Fruit fly (Drosophila melanogaster): ENCODE data around the gene CG31635.

Gene CG31635

dm6 chr2L:6673211-6674012 lies 24.5 kb upstream of the CG31635 start, which contains the start of gene Spn27A (continued):
- TF ChIP-seq ATbp (GFP tag; optimal IDR thresholded peaks at IDR 0.05) = peak; percentile 26
- 0 out of 3 replicates have a peak, but pooled peaks have one; percentile 41 for TF ChIP-seq Opbp (GFP tag; IDR thresholded peaks at IDR 0.05; ENCODE audit: partially characterized antibody)
- peak; percentile 19; the same call in 2 of the 3 replicates for TF ChIP-seq CG14050 (GFP tag; IDR thresholded peaks at IDR 0.05)
- TF ChIP-seq CG6272 (GFP tag; IDR thresholded peaks at IDR 0.05) = no peak
- TF ChIP-seq CG9609 (GFP tag; optimal IDR thresholded peaks at IDR 0.05) = peak; percentile 46
- peak; percentile 97 for TF ChIP-seq sens (GFP tag)
- 0 out of 2 replicates have a peak, but pooled peaks have one; percentile 33 for TF ChIP-seq Dref (GFP tag; IDR thresholded peaks at IDR 0.05)
- TF ChIP-seq Bgb (GFP tag; IDR thresholded peaks at IDR 0.05; ENCODE audit: partially characterized antibody) = peak; percentile 30; the same call in 1 of the 2 replicates
- TF ChIP-seq CG30403 (GFP tag; optimal IDR thresholded peaks at IDR 0.05) = peak; percentile 66
- TF ChIP-seq slp2 (GFP tag; optimal IDR thresholded peaks at IDR 0.05) = peak; percentile 53
- no peak for TF ChIP-seq Ravus (GFP tag; IDR thresholded peaks at IDR 0.05)
- TF ChIP-seq CG6689 (GFP tag; IDR thresholded peaks at IDR 0.05) = 0 out of 2 replicates have a peak, but pooled peaks have one; percentile 10
- TF ChIP-seq bowl (GFP tag; IDR thresholded peaks at IDR 0.05) = no peak
- TF ChIP-seq CG18262 (tag; optimal IDR thresholded peaks at IDR 0.05) = peak; percentile 71
- TF ChIP-seq CG32772 (GFP tag; IDR thresholded peaks at IDR 0.05) = peak; percentile 39; the same call in 1 of the 2 replicates
- TF ChIP-seq CG6254 (GFP tag; optimal IDR thresholded peaks at IDR 0.05) = no peak
- 0 out of 3 replicates have a peak, but pooled peaks have one; percentile 3 for TF ChIP-seq zfh1 (GFP tag; IDR thresholded peaks at IDR 0.05)
- 0 out of 3 replicates have a peak, but pooled peaks have one; percentile 51 for TF ChIP-seq ci (GFP tag; IDR thresholded peaks at IDR 0.05)
- no peak for TF ChIP-seq schlank (tag; optimal IDR thresholded peaks at IDR 0.05)
- TF ChIP-seq dpn (GFP tag; optimal IDR thresholded peaks at IDR 0.05) = peak; percentile 17 to 59
- no peak for TF ChIP-seq ftz-f1 (GFP tag; optimal IDR thresholded peaks at IDR 0.05)
- no peak for TF ChIP-seq kni (GFP tag; optimal IDR thresholded peaks at IDR 0.05)
- TF ChIP-seq CG13775 (GFP tag; optimal IDR thresholded peaks at IDR 0.05) = peak; percentile 56
- peak; percentile 9 for TF ChIP-seq cwo (GFP tag; optimal IDR thresholded peaks at IDR 0.05)
- TF ChIP-seq pho (GFP tag; optimal IDR thresholded peaks at IDR 0.05) = peak; percentile 51
- TF ChIP-seq CG6791 (GFP tag; IDR thresholded peaks at IDR 0.05; ENCODE audit: partially characterized antibody) = no peak
- TF ChIP-seq CG14965 (GFP tag; optimal IDR thresholded peaks at IDR 0.05; ENCODE audit: borderline replicate concordance) = no peak
- peak; percentile 40 for TF ChIP-seq CG8089 (GFP tag; optimal IDR thresholded peaks at IDR 0.05)
- no peak for TF ChIP-seq CG7963 (GFP tag; IDR thresholded peaks at IDR 0.05; ENCODE audit: partially characterized antibody)
- peak; percentile 54 for TF ChIP-seq Lhr (GFP tag; optimal IDR thresholded peaks at IDR 0.05)
- peak; percentile 16 for TF ChIP-seq CG18011 (GFP tag; optimal IDR thresholded peaks at IDR 0.05)
- peak; percentile 78 for TF ChIP-seq sqz (GFP tag; optimal IDR thresholded peaks at IDR 0.05)
- TF ChIP-seq PHDP (tag; optimal IDR thresholded peaks at IDR 0.05) = peak; percentile 37
- TF ChIP-seq CG13123 (GFP tag; optimal IDR thresholded peaks at IDR 0.05) = no peak
- TF ChIP-seq CG6854 (GFP tag; optimal IDR thresholded peaks at IDR 0.05) = no peak
- TF ChIP-seq sisA (GFP tag; IDR thresholded peaks at IDR 0.05) = peak; percentile 28; the same call in 1 of the 2 replicates
- TF ChIP-seq Taf1 (GFP tag; IDR thresholded peaks at IDR 0.05) = no peak
- TF ChIP-seq CG4820 (GFP tag; optimal IDR thresholded peaks at IDR 0.05) = peak; percentile 55
- peak; percentile 31 for TF ChIP-seq CTCF (GFP tag; optimal IDR thresholded peaks at IDR 0.05)
- no peak for TF ChIP-seq fd102C (GFP tag; optimal IDR thresholded peaks at IDR 0.05)
- TF ChIP-seq CG5180 (GFP tag; optimal IDR thresholded peaks at IDR 0.05) = peak; percentile 21
- peak; percentile 69 for TF ChIP-seq CG10979 (tag; optimal IDR thresholded peaks at IDR 0.05)
- no peak for TF ChIP-seq unc-4 (GFP tag; IDR thresholded peaks at IDR 0.05; ENCODE audit: partially characterized antibody)
- TF ChIP-seq Fer3 (tag; optimal IDR thresholded peaks at IDR 0.05) = peak; percentile 38
- TF ChIP-seq Sry-δ (GFP tag; optimal IDR thresholded peaks at IDR 0.05) = peak; percentile 51
- TF ChIP-seq CG12155 (GFP tag; optimal IDR thresholded peaks at IDR 0.05) = peak; percentile 40
- TF ChIP-seq pzg (GFP tag; optimal IDR thresholded peaks at IDR 0.05) = peak; percentile 75
- peak; percentile 71 for TF ChIP-seq mam (GFP tag; optimal IDR thresholded peaks at IDR 0.05)

Data from whole organism, embryonic.